Fruit fly (Drosophila melanogaster) whole organism, embryonic: ENCODE results near the gene Prosbeta2.
A peak's percentile ranks its signal among the peaks of the same experiment; 100 is the strongest.

ENCODE experiments used
- Bdp1 ChIP-seq: fragments of 200-800 bp; sonication (Bioruptor generic); optimal IDR thresholded peaks from 3 replicates; lab custom pipeline; 2016; ENCODE audit warnings: missing biosample characterization, missing genetic modification characterization
- CG10274 ChIP-seq: fragments of 200-800 bp; sonication (Bioruptor generic); optimal IDR thresholded peaks from 3 replicates; lab custom pipeline; 2017; ENCODE audit warnings: missing biosample characterization, mild to moderate bottlenecking, missing genetic modification characterization
- CG10959 ChIP-seq: fragments of 200-800 bp; sonication (Bioruptor generic); IDR thresholded peaks from 2 replicates; pipeline ENCODE4 v1.3.6; 2022; ENCODE audit warnings: missing biosample characterization, missing genetic modification characterization
- CG11085 ChIP-seq: fragments of 200-800 bp; sonication (Bioruptor generic); IDR thresholded peaks from 2 replicates; pipeline ENCODE4 v1.3.6; 2022; ENCODE audit warnings: missing biosample characterization, missing genetic modification characterization
- CG11696 ChIP-seq: fragments of 200-800 bp; sonication (Bioruptor generic); IDR thresholded peaks from 2 replicates; pipeline ENCODE4 v1.3.6; 2022; ENCODE audit warnings: missing biosample characterization, missing genetic modification characterization
- CG13894 ChIP-seq: fragments of 200-800 bp; sonication (Bioruptor generic); optimal IDR thresholded peaks from 3 replicates; lab custom pipeline; 2018; ENCODE audit warnings: missing biosample characterization, mild to moderate bottlenecking, missing genetic modification characterization, moderate library complexity
- CG14014 ChIP-seq: fragments of 200-800 bp; sonication (Bioruptor generic); IDR thresholded peaks from 2 replicates; pipeline ENCODE4 v1.3.6; 2022; ENCODE audit warnings: missing biosample characterization, missing genetic modification characterization
- CG15479 ChIP-seq: fragments of 200-800 bp; sonication (Bioruptor generic); optimal IDR thresholded peaks from 3 replicates; lab custom pipeline; 2019; ENCODE audit warnings: missing biosample characterization, mild to moderate bottlenecking, missing genetic modification characterization, moderate library complexity
- CG17328 ChIP-seq: fragments of 200-800 bp; sonication (Bioruptor generic); IDR thresholded peaks from 2 replicates; pipeline ENCODE4 v1.3.6; 2022; ENCODE audit warnings: missing biosample characterization, missing genetic modification characterization
- CG17568 ChIP-seq: fragments of 200-800 bp; sonication (Bioruptor generic); optimal IDR thresholded peaks from 2 replicates; lab custom pipeline; 2018; ENCODE audit warnings: missing biosample characterization, mild to moderate bottlenecking, missing genetic modification characterization, moderate library complexity
- CG1792 ChIP-seq: fragments of 200-800 bp; sonication (Bioruptor generic); optimal IDR thresholded peaks from 2 replicates; lab custom pipeline; 2016; ENCODE audit warnings: missing biosample characterization, missing genetic modification characterization
- CG2199 ChIP-seq: fragments of 200-800 bp; sonication (Bioruptor generic); IDR thresholded peaks from 3 replicates; pipeline ENCODE4 v1.3.6; 2022; ENCODE audit warnings: missing biosample characterization, missing genetic modification characterization
- CG3163 ChIP-seq: fragments of 200-800 bp; sonication (Bioruptor generic); optimal IDR thresholded peaks from 3 replicates; lab custom pipeline; 2016; ENCODE audit warnings: missing biosample characterization, missing genetic modification characterization
- CG32767 ChIP-seq: fragments of 200-800 bp; sonication (Bioruptor generic); IDR thresholded peaks from 2 replicates; pipeline ENCODE4 v1.3.6; 2022; ENCODE audit warnings: missing biosample characterization, missing genetic modification characterization
- CG4820 ChIP-seq: fragments of 200-800 bp; sonication (Bioruptor generic); optimal IDR thresholded peaks from 3 replicates; lab custom pipeline; 2016; ENCODE audit warnings: missing biosample characterization, missing genetic modification characterization
- CG5180 ChIP-seq: fragments of 200-800 bp; sonication (Bioruptor generic); optimal IDR thresholded peaks from 3 replicates; lab custom pipeline; 2017; ENCODE audit warnings: missing biosample characterization, missing genetic modification characterization, mild to moderate bottlenecking, moderate library complexity, missing genetic modification reagents
- CG8388 ChIP-seq: fragments of 200-800 bp; sonication (Bioruptor generic); optimal IDR thresholded peaks from 2 replicates; lab custom pipeline; 2019; ENCODE audit warnings: missing biosample characterization, mild to moderate bottlenecking, missing genetic modification characterization, moderate library complexity
- Dref ChIP-seq: fragments of 200-800 bp; sonication (Bioruptor generic); IDR thresholded peaks from 2 replicates; pipeline ENCODE4 v1.3.6; 2022; ENCODE audit warnings: missing biosample characterization, missing genetic modification characterization
- Eip74EF ChIP-seq, 2 experiments: fragments of 200-800 bp in 1 of 2; fragments of >200 bp in 1 of 2; sonication (Bioruptor generic) in 1 of 2; optimal IDR thresholded peaks; 2 replicates each; lab custom pipeline; 2017 to 2019; ENCODE audit warnings: missing biosample characterization in 2 of 2, missing genetic modification characterization in 2 of 2, mild to moderate bottlenecking in 1 of 2, moderate library complexity in 1 of 2
- Ets97D ChIP-seq: fragments of 200-800 bp; sonication (Bioruptor generic); optimal IDR thresholded peaks from 3 replicates; lab custom pipeline; 2016; ENCODE audit warnings: missing biosample characterization, missing genetic modification characterization
- Hr51 ChIP-seq, 2 experiments: fragments of 200-800 bp; sonication (Bioruptor generic); optimal IDR thresholded peaks; 2 replicates in 1 of 2; 3 replicates in 1 of 2; lab custom pipeline; 2016 to 2018; ENCODE audit warnings: missing biosample characterization in 2 of 2, missing genetic modification characterization in 2 of 2, mild to moderate bottlenecking in 1 of 2, moderate library complexity in 1 of 2
- Jarid2 ChIP-seq: fragments of 200-800 bp; sonication (Bioruptor generic); optimal IDR thresholded peaks from 3 replicates; lab custom pipeline; 2017; ENCODE audit warnings: mild to moderate bottlenecking, missing biosample characterization, missing genetic modification reagents, missing genetic modification characterization
- Lim3 ChIP-seq: fragments of 200-800 bp; sonication (Bioruptor generic); IDR thresholded peaks from 2 replicates; pipeline ENCODE4 v1.3.6; 2022; ENCODE audit warnings: missing biosample characterization, missing genetic modification characterization
- Mad ChIP-seq: fragments of 200-800 bp; sonication (Bioruptor generic); optimal IDR thresholded peaks from 2 replicates; lab custom pipeline; 2016; ENCODE audit warnings: missing biosample characterization, missing genetic modification characterization
- Meics ChIP-seq: fragments of 200-800 bp; sonication (Bioruptor generic); optimal IDR thresholded peaks from 2 replicates; lab custom pipeline; 2017; ENCODE audit warnings: missing biosample characterization, mild to moderate bottlenecking, missing genetic modification characterization
- Nf-YC ChIP-seq: fragments of 200-800 bp; optimal IDR thresholded peaks from 3 replicates; lab custom pipeline; 2019; ENCODE audit warnings: missing biosample characterization, mild to moderate bottlenecking, missing genetic modification characterization, moderate library complexity
- Trl ChIP-seq, 3 experiments: fragments of >200 bp in 2 of 3; fragments of 200-800 bp in 1 of 3; sonication (Bioruptor generic) in 1 of 3; optimal IDR thresholded peaks; 2 replicates in 1 of 3; 3 replicates in 2 of 3; lab custom pipeline; 2016 to 2017; ENCODE audit warnings: missing biosample characterization in 1 of 3, missing genetic modification characterization in 1 of 3
- Vsx1 ChIP-seq: fragments of 200-800 bp; sonication (Bioruptor generic); optimal IDR thresholded peaks from 2 replicates; lab custom pipeline; 2017; ENCODE audit warnings: missing biosample characterization, mild to moderate bottlenecking, missing genetic modification characterization, missing genetic modification reagents
- Xbp1 ChIP-seq: fragments of 200-800 bp; sonication (Bioruptor generic); optimal IDR thresholded peaks from 3 replicates; lab custom pipeline; 2016; ENCODE audit warnings: missing biosample characterization, mild to moderate bottlenecking, missing genetic modification characterization
- al ChIP-seq: fragments of 200-800 bp; sonication (Bioruptor generic); IDR thresholded peaks from 2 replicates; pipeline ENCODE4 v1.3.6; 2022; ENCODE audit warnings: missing biosample characterization, missing genetic modification characterization
- aop ChIP-seq: fragments of 200-800 bp; sonication (Bioruptor generic); IDR thresholded peaks from 2 replicates; pipeline ENCODE4 v1.3.6; 2022; ENCODE audit warnings: missing biosample characterization, missing genetic modification characterization
- ase ChIP-seq: fragments of 200-800 bp; sonication (Bioruptor generic); IDR thresholded peaks from 3 replicates; pipeline ENCODE4 v1.3.6; 2022; ENCODE audit warnings: missing biosample characterization, missing genetic modification characterization
- cad ChIP-seq: fragments of >200 bp; optimal IDR thresholded peaks from 2 replicates; lab custom pipeline; 2017; ENCODE audit warnings: missing biosample characterization, missing genetic modification characterization
- dm ChIP-seq: fragments of 200-800 bp; sonication (Bioruptor generic); optimal IDR thresholded peaks from 3 replicates; lab custom pipeline; 2016; ENCODE audit warnings: missing biosample characterization, missing genetic modification characterization
- gcm ChIP-seq: fragments of 200-800 bp; sonication (Bioruptor generic); optimal IDR thresholded peaks from 2 replicates; lab custom pipeline; 2019; ENCODE audit warnings: missing biosample characterization, mild to moderate bottlenecking, missing genetic modification characterization, moderate library complexity
- grn ChIP-seq: fragments of 200-800 bp; sonication (Bioruptor generic); optimal IDR thresholded peaks from 3 replicates; lab custom pipeline; 2017; ENCODE audit warnings: missing biosample characterization, missing genetic modification characterization
- ken ChIP-seq: fragments of 200-800 bp; sonication (Bioruptor generic); IDR thresholded peaks from 3 replicates; pipeline ENCODE4 v1.3.6; 2022; ENCODE audit warnings: missing biosample characterization, missing genetic modification characterization
- mld ChIP-seq: fragments of 200-800 bp; sonication (Bioruptor generic); IDR thresholded peaks from 3 replicates; pipeline ENCODE4 v1.3.6; 2022; ENCODE audit warnings: missing biosample characterization, missing genetic modification characterization; ENCODE audit not compliant: partially characterized antibody
- nerfin-2 ChIP-seq: fragments of 200-800 bp; sonication (Bioruptor generic); IDR thresholded peaks from 2 replicates; pipeline ENCODE4 v1.3.6; 2022; ENCODE audit warnings: missing biosample characterization, missing genetic modification characterization; ENCODE audit not compliant: partially characterized antibody
- otp ChIP-seq: fragments of 200-800 bp; sonication (Bioruptor generic); IDR thresholded peaks from 3 replicates; pipeline ENCODE4, ENCODE4 v1.3.6; 2022; ENCODE audit warnings: missing biosample characterization, missing genetic modification characterization
- row ChIP-seq: fragments of 200-800 bp; sonication (Bioruptor generic); IDR thresholded peaks from 3 replicates; pipeline ENCODE4 v1.3.6; 2022; ENCODE audit warnings: missing biosample characterization, missing genetic modification characterization
- sd ChIP-seq: fragments of 200-800 bp; sonication (Bioruptor generic); optimal IDR thresholded peaks from 3 replicates; lab custom pipeline; 2018; ENCODE audit warnings: missing biosample characterization, mild to moderate bottlenecking, missing genetic modification characterization, moderate library complexity
- sens ChIP-seq: fragments of 200-800 bp; sonication (Bioruptor generic); peaks from one replicate; lab custom pipeline; 2016; ENCODE audit warnings: missing biosample characterization, missing genetic modification characterization
- sisA ChIP-seq: fragments of 200-800 bp; sonication (Bioruptor generic); IDR thresholded peaks from 2 replicates; pipeline ENCODE4 v1.3.6; 2022; ENCODE audit warnings: missing biosample characterization, missing genetic modification characterization
- sna ChIP-seq: fragments of 200-800 bp; sonication (Bioruptor generic); IDR thresholded peaks from 2 replicates; pipeline ENCODE4 v1.3.6; 2022; ENCODE audit warnings: missing biosample characterization, missing genetic modification characterization; ENCODE audit not compliant: partially characterized antibody
- sug ChIP-seq: fragments of 200-800 bp; optimal IDR thresholded peaks from 2 replicates; lab custom pipeline; 2019; ENCODE audit warnings: missing biosample characterization, mild to moderate bottlenecking, missing genetic modification characterization, moderate library complexity
- tap ChIP-seq: fragments of 200-800 bp; optimal IDR thresholded peaks from 3 replicates; lab custom pipeline; 2019; ENCODE audit warnings: missing biosample characterization, mild to moderate bottlenecking, missing genetic modification characterization, moderate library complexity
- twi ChIP-seq: fragments of 200-800 bp; optimal IDR thresholded peaks from 2 replicates; lab custom pipeline; 2019; ENCODE audit warnings: missing biosample characterization, mild to moderate bottlenecking, missing genetic modification characterization, moderate library complexity

Gene Prosbeta2

dm6 chr3L:14986984-14987896 is 12.5 kb upstream of the Prosbeta2 start (continued):
- TF ChIP-seq Bdp1 (GFP tag; lab: Kevin White, UChicago) (no peak), sd (peak; percentile 2), sna (GFP tag; lab: Robert Waterston, UW) (0 out of 2 replicates have a peak, but pooled peaks have one; percentile 18), CG5180 (GFP tag; lab: Kevin White, UChicago) (peak; percentile 26), CG2199 (GFP tag; lab: Robert Waterston, UW) (peak; percentile 60; the same call in 2 of the 3 replicates), Meics (no peak), Mad (GFP tag; lab: Kevin White, UChicago) (no peak), gcm (GFP tag; lab: Kevin White, UChicago) (no peak), Ets97D (GFP tag; lab: Kevin White, UChicago) (no peak), cad (GFP tag; lab: Kevin White, UChicago) (peak; percentile 65), Hr51 (GFP tag; optimal IDR thresholded peaks at IDR 0.05; lab: Kevin White, UChicago) (no peak), mld (GFP tag; lab: Robert Waterston, UW) (no peak), CG4820 (no peak), Trl (optimal IDR thresholded peaks at IDR 0.05; lab: Kevin White, UChicago) (peak; percentile 73 to 84), Trl (GFP tag; optimal IDR thresholded peaks at IDR 0.05; lab: Kevin White, UChicago) (no peak), CG1792 (GFP tag; lab: Kevin White, UChicago) (no peak), grn (GFP tag; lab: Kevin White, UChicago) (peak; percentile 77), Dref (no peak), Nf-YC (tag; lab: Kevin White, UChicago) (no peak), aop (no peak), twi (tag; lab: Kevin White, UChicago) (peak; percentile 39), Vsx1 (GFP tag; lab: Kevin White, UChicago) (no peak), CG15479 (GFP tag; lab: Kevin White, UChicago) (peak; percentile 45), tap (tag; lab: Kevin White, UChicago) (no peak), sisA (GFP tag; lab: Robert Waterston, UW) (no peak), ken (GFP tag; lab: Robert Waterston, UW) (no peak), CG10274 (GFP tag; lab: Kevin White, UChicago) (no peak), sens (GFP tag; lab: Kevin White, UChicago) (peak; percentile 80), CG32767 (GFP tag; lab: Robert Waterston, UW) (no peak), CG8388 (GFP tag; lab: Kevin White, UChicago) (peak; percentile 18), CG10959 (GFP tag; lab: Robert Waterston, UW) (no peak), row (GFP tag; lab: Robert Waterston, UW) (0 out of 3 replicates have a peak, but pooled peaks have one; percentile 16), CG3163 (GFP tag; lab: Kevin White, UChicago) (peak; percentile 58), al (GFP tag; lab: Robert Waterston, UW) (no peak), CG14014 (GFP tag; lab: Robert Waterston, UW) (no peak; the same call in 1 of the 2 replicates), Eip74EF (GFP tag; optimal IDR thresholded peaks at IDR 0.05; lab: Kevin White, UChicago) (no peak), sug (tag; lab: Kevin White, UChicago) (peak; percentile 11), dm (GFP tag; lab: Kevin White, UChicago) (peak; percentile 62), Lim3 (no peak), Xbp1 (no peak), otp (GFP tag; lab: Robert Waterston, UW) (no peak), CG13894 (tag; lab: Kevin White, UChicago) (peak; percentile 43), CG17328 (GFP tag; lab: Robert Waterston, UW) (no peak), CG11696 (GFP tag; lab: Robert Waterston, UW) (no peak), ase (GFP tag; lab: Robert Waterston, UW) (no peak), nerfin-2 (GFP tag; lab: Robert Waterston, UW) (no peak), CG17568 (GFP tag; lab: Kevin White, UChicago) (no peak), CG11085 (GFP tag; lab: Robert Waterston, UW) (no peak), Jarid2 (GFP tag; lab: Kevin White, UChicago) (peak; percentile 83)
